Worm (Caenorhabditis elegans): ENCODE data around the gene C42D4.13.

ce11 chrIV:7167983-7168760 is 19.8 kb downstream of the C42D4.13 start, which contains the start of gene skr-16:
- TF ChIP-seq flt-1 (GFP tag; IDR thresholded peaks at IDR 0.05) (no peak), ama-1 (optimal IDR thresholded peaks at IDR 0.05) (no peak), sea-1 (GFP tag; conservative IDR thresholded peaks at IDR 0.05) (no peak), hmbx-1 (tag; optimal IDR thresholded peaks at IDR 0.05) (no peak), tbx-11 (GFP tag; IDR thresholded peaks at IDR 0.05) (no peak), hmg-4 (GFP tag; optimal IDR thresholded peaks at IDR 0.05) (no peak), ceh-13 (GFP tag; optimal IDR thresholded peaks at IDR 0.05) (no peak), tbx-37 (GFP tag; conservative IDR thresholded peaks at IDR 0.05) (no peak), ets-7 (tag; optimal IDR thresholded peaks at IDR 0.05) (no peak), pes-1 (GFP tag; IDR thresholded peaks at IDR 0.05) (no peak), B0310.2 (tag; optimal IDR thresholded peaks at IDR 0.05) (no peak)
